Fruit fly (Drosophila melanogaster): Measurements from ENCODE around the gene frtz.
A peak's percentile ranks its signal among the peaks of the same experiment; 100 is the strongest.

Gene frtz

dm6 chr2L:1738054-1738453 is 22.4 kb upstream of the frtz start (continued):
- no peak for TF ChIP-seq CG10669 (GFP tag; optimal IDR thresholded peaks at IDR 0.05)
- peak; percentile 24 for TF ChIP-seq CG3919 (GFP tag; optimal IDR thresholded peaks at IDR 0.05)
- TF ChIP-seq CG1621 (tag; optimal IDR thresholded peaks at IDR 0.05) = no peak
- no peak for TF ChIP-seq fd59A (GFP tag; optimal IDR thresholded peaks at IDR 0.05)
- TF ChIP-seq CG4318 (GFP tag; optimal IDR thresholded peaks at IDR 0.05) = peak; percentile 50
- TF ChIP-seq Sox14 (GFP tag; optimal IDR thresholded peaks at IDR 0.05) = peak; percentile 27
- no peak for TF ChIP-seq Ets21C (GFP tag; optimal IDR thresholded peaks at IDR 0.05)
- TF ChIP-seq Eip75B (GFP tag; optimal IDR thresholded peaks at IDR 0.05) = no peak

- TF ChIP-seq Hr38 (GFP tag; optimal IDR thresholded peaks at IDR 0.05) (peak; percentile 67), CG10631 (GFP tag; optimal IDR thresholded peaks at IDR 0.05) (peak; percentile 93), Lpt (GFP tag; optimal IDR thresholded peaks at IDR 0.05) (peak; percentile 95), spab (GFP tag; optimal IDR thresholded peaks at IDR 0.05) (peak; percentile 65), Blimp-1 (GFP tag; optimal IDR thresholded peaks at IDR 0.05) (no peak), CG32006 (GFP tag; optimal IDR thresholded peaks at IDR 0.05) (peak; percentile 99), CG16779 (tag; optimal IDR thresholded peaks at IDR 0.05) (peak; percentile 81), Smox (GFP tag; optimal IDR thresholded peaks at IDR 0.05) (peak; percentile 58), CG1621 (tag; optimal IDR thresholded peaks at IDR 0.05) (peak; percentile 90), CG6276 (GFP tag; optimal IDR thresholded peaks at IDR 0.05) (peak; percentile 95), dac (GFP tag; optimal IDR thresholded peaks at IDR 0.05) (peak; percentile 96), CG8119 (GFP tag; IDR thresholded peaks at IDR 0.05) (peak; percentile 97), salr (GFP tag; optimal IDR thresholded peaks at IDR 0.05) (peak; percentile 39 to 96), Eip78C (GFP tag) (peak; percentile 97), CG10669 (GFP tag; optimal IDR thresholded peaks at IDR 0.05) (peak; percentile 78), dsx (GFP tag; optimal IDR thresholded peaks at IDR 0.05; ENCODE audit: poor library complexity, severe bottlenecking) (peak; percentile 25), acj6 (GFP tag; optimal IDR thresholded peaks at IDR 0.05) (peak; percentile 92), Hr39 (GFP tag; optimal IDR thresholded peaks at IDR 0.05) (peak; percentile 76), Eip75B (GFP tag; optimal IDR thresholded peaks at IDR 0.05) (peak; percentile 90), achi (GFP tag; optimal IDR thresholded peaks at IDR 0.05) (peak; percentile 94), esn (GFP tag; optimal IDR thresholded peaks at IDR 0.05) (peak; percentile 81), Sox15 (GFP tag; optimal IDR thresholded peaks at IDR 0.05) (peak; percentile 75), Met (GFP tag; optimal IDR thresholded peaks at IDR 0.05) (peak; percentile 73), lz (GFP tag; optimal IDR thresholded peaks at IDR 0.05) (peak; percentile 76), CG7368 (GFP tag; optimal IDR thresholded peaks at IDR 0.05) (peak; percentile 88), ss (GFP tag; optimal IDR thresholded peaks at IDR 0.05) (peak in 1 of 2 experiments; percentile 65), Sox102F (GFP tag; optimal IDR thresholded peaks at IDR 0.05) (peak; percentile 74), Sox14 (GFP tag; optimal IDR thresholded peaks at IDR 0.05) (peak; percentile 92), Ets96B (tag; optimal IDR thresholded peaks at IDR 0.05) (peak; percentile 80), CG34406 (GFP tag; optimal IDR thresholded peaks at IDR 0.05) (peak; percentile 79), CG6854 (GFP tag; optimal IDR thresholded peaks at IDR 0.05) (no peak), CG31627 (GFP tag; optimal IDR thresholded peaks at IDR 0.05) (peak; percentile 76), fd59A (GFP tag; optimal IDR thresholded peaks at IDR 0.05) (peak; percentile 47), Eip93F (GFP tag; optimal IDR thresholded peaks at IDR 0.05) (no peak), CG6163 (GFP tag; IDR thresholded peaks at IDR 0.05) (peak; percentile 88), CG3032 (tag; optimal IDR thresholded peaks at IDR 0.05) (peak; percentile 68), fkh (GFP tag; optimal IDR thresholded peaks at IDR 0.05) (peak; percentile 45), eg (GFP tag; IDR thresholded peaks at IDR 0.05) (peak; percentile 94), Ets21C (GFP tag; optimal IDR thresholded peaks at IDR 0.05) (peak; percentile 43), pdm3 (GFP tag; optimal IDR thresholded peaks at IDR 0.05) (peak; percentile 94), svp (GFP tag) (peak; percentile 83), topi (GFP tag; optimal IDR thresholded peaks at IDR 0.05) (peak; percentile 74), CG3919 (GFP tag; optimal IDR thresholded peaks at IDR 0.05) (peak; percentile 93), CG6792 (GFP tag; optimal IDR thresholded peaks at IDR 0.05) (peak; percentile 91), CG4318 (GFP tag; optimal IDR thresholded peaks at IDR 0.05) (peak; percentile 97), Gug (GFP tag; IDR thresholded peaks at IDR 0.05) (peak; percentile 94), CG8319 (GFP tag; optimal IDR thresholded peaks at IDR 0.05) (peak; percentile 83), Hr4 (GFP tag; optimal IDR thresholded peaks at IDR 0.05) (peak; percentile 99)
These were observed 21.5 kb upstream of the frtz start for dm6 chr2L:1737057-1737581.

All from whole organism, prepupa.